Worm (Caenorhabditis elegans) whole organism, L1 larva: ENCODE results near the gene pgm-3.
A peak's percentile ranks its signal among the peaks of the same experiment; 100 is the strongest.

Source experiments
- Y116A8C.19 ChIP-seq: sonication (generic microtip); optimal IDR thresholded peaks from 2 replicates; lab custom pipeline; 2016; ENCODE audit warnings: missing compliant biosample characterization, missing genetic modification characterization, borderline replicate concordance
- aha-1 ChIP-seq: fragments of 150-350 bp; optimal IDR thresholded peaks from 2 replicates; lab custom pipeline; 2014; ENCODE audit warnings: missing biosample characterization, missing genetic modification characterization
- aly-2 ChIP-seq: fragments of 150-350 bp; optimal IDR thresholded peaks from 2 replicates; lab custom pipeline; 2014; ENCODE audit warnings: missing biosample characterization, missing genetic modification characterization
- ama-1 ChIP-seq: fragments of 150-350 bp; optimal IDR thresholded peaks from 2 replicates; lab custom pipeline; 2014
- ceh-63 ChIP-seq: fragments of 200-800 bp; sonication (Bioruptor generic); optimal IDR thresholded peaks from 2 replicates; lab custom pipeline; 2018; ENCODE audit warnings: mild to moderate bottlenecking, missing genetic modification characterization, missing compliant biosample characterization
- ceh-82 ChIP-seq, 3 experiments: fragments of 150-350 bp in 1 of 3; sonication (generic microtip) in 2 of 3; optimal IDR thresholded peaks; 2 replicates each; lab custom pipeline; 2014 to 2017; ENCODE audit warnings: missing biosample characterization in 3 of 3, missing genetic modification characterization in 3 of 3
- ceh-88 ChIP-seq: fragments of 200-800 bp; sonication (Bioruptor generic); IDR thresholded peaks from 2 replicates; pipeline ENCODE4 v1.3.6; 2022; ENCODE audit warnings: missing genetic modification characterization, missing compliant biosample characterization
- ceh-90 ChIP-seq: sonication (generic microtip); optimal IDR thresholded peaks from 2 replicates; lab custom pipeline; 2016; ENCODE audit warnings: missing genetic modification characterization, missing compliant biosample characterization
- dpl-1 ChIP-seq, 3 experiments: fragments of 150-350 bp in 2 of 3; sonication (generic microtip) in 1 of 3; optimal IDR thresholded peaks; 2 replicates each; lab custom pipeline; 2014 to 2017; ENCODE audit warnings: missing biosample characterization in 3 of 3, missing genetic modification characterization in 3 of 3, missing genetic modification reagents in 3 of 3
- efl-3 ChIP-seq: fragments of 200-800 bp; sonication (Bioruptor generic); optimal IDR thresholded peaks from 2 replicates; lab custom pipeline; 2018; ENCODE audit warnings: mild to moderate bottlenecking, missing genetic modification characterization, missing compliant biosample characterization
- egl-27 ChIP-seq, 2 experiments: fragments of 150-350 bp in 1 of 2; sonication (generic microtip); optimal IDR thresholded peaks; 3 replicates each; lab custom pipeline; 2017 to 2018; ENCODE audit warnings: missing biosample characterization in 2 of 2, missing genetic modification characterization in 2 of 2, missing genetic modification reagents in 2 of 2
- ets-5 ChIP-seq: fragments of 200-800 bp; sonication (Bioruptor generic); IDR thresholded peaks from 2 replicates; pipeline ENCODE4 v1.3.6; 2022; ENCODE audit warnings: missing genetic modification characterization, missing compliant biosample characterization
- fkh-10 ChIP-seq: sonication (generic microtip); optimal IDR thresholded peaks from 2 replicates; lab custom pipeline; 2017; ENCODE audit warnings: missing biosample characterization, missing genetic modification reagents, missing genetic modification characterization
- fkh-4 ChIP-seq: sonication (generic microtip); optimal IDR thresholded peaks from 2 replicates; lab custom pipeline; 2016; ENCODE audit warnings: missing compliant biosample characterization, missing genetic modification characterization, borderline replicate concordance
- fkh-8 ChIP-seq: sonication (generic microtip); optimal IDR thresholded peaks from 2 replicates; lab custom pipeline; 2016; ENCODE audit warnings: mild to moderate bottlenecking, missing genetic modification characterization, missing compliant biosample characterization
- hlh-17 ChIP-seq: fragments of 200-800 bp; sonication (Bioruptor generic); optimal IDR thresholded peaks from 2 replicates; lab custom pipeline; 2018; ENCODE audit warnings: missing genetic modification characterization, mild to moderate bottlenecking, missing compliant biosample characterization, moderate library complexity, borderline replicate concordance
- hlh-4 ChIP-seq: sonication (generic microtip); optimal IDR thresholded peaks from 2 replicates; lab custom pipeline; 2016; ENCODE audit warnings: mild to moderate bottlenecking, missing genetic modification characterization, missing compliant biosample characterization
- jun-1 ChIP-seq: fragments of 150-350 bp; optimal IDR thresholded peaks from 2 replicates; lab custom pipeline; 2014; ENCODE audit warnings: missing biosample characterization, missing genetic modification reagents, missing genetic modification characterization
- lin-35 ChIP-seq, 2 experiments: fragments of 150-350 bp; optimal IDR thresholded peaks; 2 replicates each; lab custom pipeline; 2014; ENCODE audit warnings: missing biosample characterization in 2 of 2, missing genetic modification characterization in 2 of 2, missing genetic modification reagents in 2 of 2
- lin-39 ChIP-seq: fragments of 150-350 bp; optimal IDR thresholded peaks from 2 replicates; lab custom pipeline; 2014; ENCODE audit warnings: missing biosample characterization, missing genetic modification reagents, missing genetic modification characterization
- mab-9 ChIP-seq: fragments of 200-800 bp; sonication (Bioruptor generic); IDR thresholded peaks from 2 replicates; pipeline ENCODE4 v1.3.6; 2022; ENCODE audit warnings: missing genetic modification reagents, missing genetic modification characterization, missing compliant biosample characterization
- mef-2 ChIP-seq: fragments of 150-350 bp; optimal IDR thresholded peaks from 2 replicates; lab custom pipeline; 2014; ENCODE audit warnings: missing biosample characterization, missing genetic modification characterization
- nhr-11 ChIP-seq: fragments of 150-350 bp; optimal IDR thresholded peaks from 2 replicates; lab custom pipeline; 2014; ENCODE audit warnings: missing biosample characterization, missing genetic modification characterization
- nhr-12 ChIP-seq: sonication (generic microtip); optimal IDR thresholded peaks from 2 replicates; lab custom pipeline; 2017; ENCODE audit warnings: missing biosample characterization, missing genetic modification characterization
- nhr-19 ChIP-seq: fragments of 200-800 bp; sonication (Bioruptor generic); conservative IDR thresholded peaks from 2 replicates; pipeline ENCODE4 v1.3.6; 2022; ENCODE audit warnings: missing genetic modification characterization, missing compliant biosample characterization
- nhr-20 ChIP-seq: sonication (generic microtip); optimal IDR thresholded peaks from 2 replicates; lab custom pipeline; 2016; ENCODE audit warnings: mild to moderate bottlenecking, missing genetic modification characterization, missing compliant biosample characterization
- nhr-237 ChIP-seq: fragments of 150-350 bp; optimal IDR thresholded peaks from 2 replicates; lab custom pipeline; 2014; ENCODE audit warnings: missing biosample characterization, missing genetic modification characterization
- nhr-28 ChIP-seq: fragments of 150-350 bp; optimal IDR thresholded peaks from 2 replicates; lab custom pipeline; 2014; ENCODE audit warnings: missing biosample characterization, missing genetic modification characterization
- nhr-47 ChIP-seq: sonication (generic microtip); optimal IDR thresholded peaks from 2 replicates; lab custom pipeline; 2016; ENCODE audit warnings: mild to moderate bottlenecking, missing genetic modification characterization, moderate library complexity, missing compliant biosample characterization
- nhr-71 ChIP-seq: sonication (generic microtip); optimal IDR thresholded peaks from 2 replicates; lab custom pipeline; 2016; ENCODE audit warnings: mild to moderate bottlenecking, missing genetic modification characterization, moderate library complexity, missing compliant biosample characterization
- nhr-85 ChIP-seq: sonication (generic microtip); peaks from one replicate; lab custom pipeline; 2016; ENCODE audit warnings: missing genetic modification characterization, inconsistent platforms, missing compliant biosample characterization
- pag-3 ChIP-seq: sonication (generic microtip); optimal IDR thresholded peaks from 2 replicates; lab custom pipeline; 2017; ENCODE audit warnings: missing genetic modification characterization, mild to moderate bottlenecking, missing compliant biosample characterization, antibody characterized with exemption, borderline replicate concordance; ENCODE audit not compliant: insufficient read depth
- pax-3 ChIP-seq: fragments of 200-800 bp; sonication (Bioruptor generic); optimal IDR thresholded peaks from 2 replicates; lab custom pipeline; 2018; ENCODE audit warnings: mild to moderate bottlenecking, missing genetic modification characterization, moderate library complexity, missing compliant biosample characterization
- snpc-4 ChIP-seq: fragments of 150-350 bp; optimal IDR thresholded peaks from 2 replicates; lab custom pipeline; 2014; ENCODE audit warnings: missing biosample characterization, missing genetic modification characterization
- sptf-1 ChIP-seq: fragments of 150-350 bp; optimal IDR thresholded peaks from 2 replicates; lab custom pipeline; 2014; ENCODE audit warnings: missing biosample characterization, missing genetic modification characterization
- sup-37 ChIP-seq: fragments of 200-800 bp; sonication (Bioruptor generic); optimal IDR thresholded peaks from 2 replicates; lab custom pipeline; 2018; ENCODE audit warnings: mild to moderate bottlenecking, missing genetic modification characterization, missing compliant biosample characterization
- unc-30 ChIP-seq: sonication (generic microtip); optimal IDR thresholded peaks from 2 replicates; lab custom pipeline; 2017; ENCODE audit warnings: missing biosample characterization, missing genetic modification characterization
- unc-62 ChIP-seq: fragments of 150-350 bp; optimal IDR thresholded peaks from 2 replicates; lab custom pipeline; 2014; ENCODE audit warnings: missing biosample characterization, missing genetic modification reagents, missing genetic modification characterization
- unc-86 ChIP-seq: sonication (generic microtip); optimal IDR thresholded peaks from 2 replicates; lab custom pipeline; 2016; ENCODE audit warnings: missing genetic modification characterization, missing compliant biosample characterization
- xbp-1 ChIP-seq: sonication (generic microtip); optimal IDR thresholded peaks from 2 replicates; lab custom pipeline; 2016; ENCODE audit warnings: missing genetic modification characterization, missing compliant biosample characterization
- zip-4 ChIP-seq: fragments of 200-800 bp; sonication (Bioruptor generic); optimal IDR thresholded peaks from 2 replicates; lab custom pipeline; 2018; ENCODE audit warnings: mild to moderate bottlenecking, missing genetic modification characterization, moderate library complexity, missing compliant biosample characterization

The pgm-3 gene

ce11 chrIV:8758620-8759019 lies 33.1 kb downstream of the pgm-3 start (continued):
- no peak for TF ChIP-seq egl-27 (tag; optimal IDR thresholded peaks at IDR 0.05; lab: Kevin White, UChicago)
- TF ChIP-seq unc-86 (tag; lab: Kevin White, UChicago) = peak; percentile 47
- no peak for TF ChIP-seq lin-39
- TF ChIP-seq ceh-82 (tag; optimal IDR thresholded peaks at IDR 0.05; lab: Kevin White, UChicago) = peak; percentile 2 to 65 (median 26)
- no peak for TF ChIP-seq pax-3 (tag; lab: Kevin White, UChicago)
- TF ChIP-seq snpc-4 (tag; lab: Kevin White, UChicago) = no peak
- TF ChIP-seq hlh-17 (GFP tag; lab: Kevin White, UChicago) = no peak
- TF ChIP-seq ceh-63 = no peak
- TF ChIP-seq dpl-1 (GFP tag; optimal IDR thresholded peaks at IDR 0.05; lab: Kevin White, UChicago) = peak in 1 of 3 experiments; percentile 28
- no peak for TF ChIP-seq unc-62 (GFP tag; lab: Kevin White, UChicago)
- no peak for TF ChIP-seq mef-2
- no peak for TF ChIP-seq nhr-20 (tag; lab: Kevin White, UChicago)
- TF ChIP-seq nhr-47 (tag; lab: Kevin White, UChicago) = peak; percentile 54
- TF ChIP-seq nhr-28 (tag; lab: Kevin White, UChicago) = no peak
- no peak for TF ChIP-seq nhr-85 (tag; lab: Kevin White, UChicago)
- no peak for TF ChIP-seq pag-3 (tag; lab: Kevin White, UChicago)
- TF ChIP-seq nhr-12 (tag; lab: Kevin White, UChicago) = no peak
- no peak for TF ChIP-seq jun-1 (tag; lab: Kevin White, UChicago)
- no peak for TF ChIP-seq hlh-4
- no peak for TF ChIP-seq ceh-88 (GFP tag; lab: Robert Waterston, UW)
- TF ChIP-seq ets-5 (GFP tag; lab: Robert Waterston, UW) = no peak
- TF ChIP-seq sup-37 (GFP tag; lab: Kevin White, UChicago) = no peak
- TF ChIP-seq fkh-10 = peak; percentile 40
- TF ChIP-seq nhr-19 (GFP tag; lab: Robert Waterston, UW) = no peak
- peak; percentile 57 for TF ChIP-seq fkh-8 (tag; lab: Kevin White, UChicago)
- TF ChIP-seq lin-35 (GFP tag; optimal IDR thresholded peaks at IDR 0.05; lab: Kevin White, UChicago) = peak in 1 of 2 experiments; percentile 43
- no peak for TF ChIP-seq aly-2 (tag; lab: Kevin White, UChicago)
- TF ChIP-seq mab-9 = no peak
- no peak for TF ChIP-seq efl-3 (GFP tag; lab: Kevin White, UChicago)

- TF ChIP-seq efl-3 (GFP tag; lab: Kevin White, UChicago) (no peak), nhr-19 (GFP tag; lab: Robert Waterston, UW) (no peak), sup-37 (GFP tag; lab: Kevin White, UChicago) (no peak), nhr-11 (tag; lab: Kevin White, UChicago) (no peak), nhr-28 (tag; lab: Kevin White, UChicago) (no peak), nhr-237 (no peak), Y116A8C.19 (tag; lab: Kevin White, UChicago) (no peak), nhr-47 (tag; lab: Kevin White, UChicago) (no peak), ama-1 (lab: Kevin White, UChicago) (no peak), aha-1 (tag; lab: Kevin White, UChicago) (no peak), nhr-71 (tag; lab: Kevin White, UChicago) (no peak), mab-9 (no peak), fkh-10 (no peak), zip-4 (no peak), unc-30 (no peak), ceh-90 (tag; lab: Kevin White, UChicago) (no peak), fkh-4 (tag; lab: Kevin White, UChicago) (no peak), lin-35 (GFP tag; optimal IDR thresholded peaks at IDR 0.05; lab: Kevin White, UChicago) (no peak), sptf-1 (tag; lab: Kevin White, UChicago) (no peak), xbp-1 (tag; lab: Kevin White, UChicago) (no peak)
Measured at ce11 chrIV:8761896-8762295, 36.4 kb downstream of the pgm-3 start, which contains the start of the genes F20C5.11 and klp-11. F20C5.11 (minus strand) TSS chrIV:8761996. klp-11 (minus strand) TSS chrIV:8762066.
